Worm (Caenorhabditis elegans): Measurements from ENCODE around the gene cutc-1.

The cutc-1 gene

ce11 chrIII:8446940-8447403, 43.6 kb upstream of the cutc-1 start, which contains the start of gene rpn-3:
TSS of gene rpn-3 (plus strand) at chrIII:8447353.
- peak; percentile 71 for TF ChIP-seq ztf-11 (tag; optimal IDR thresholded peaks at IDR 0.05)
- peak; percentile 99 for TF ChIP-seq pha-4 (tag; optimal IDR thresholded peaks at IDR 0.05)
- no peak for TF ChIP-seq zip-8 (tag; optimal IDR thresholded peaks at IDR 0.05)
- no peak for TF ChIP-seq unc-39 (tag; optimal IDR thresholded peaks at IDR 0.05)
- TF ChIP-seq ham-2 (GFP tag; optimal IDR thresholded peaks at IDR 0.05), result no peak
- TF ChIP-seq sptf-1 (tag; optimal IDR thresholded peaks at IDR 0.05), result peak; percentile 79
- TF ChIP-seq ceh-83 (GFP tag; optimal IDR thresholded peaks at IDR 0.05), result no peak
- TF ChIP-seq mab-5 (tag; optimal IDR thresholded peaks at IDR 0.05), result peak; percentile 92
- TF ChIP-seq M03D4.4 (tag; optimal IDR thresholded peaks at IDR 0.05), result peak; percentile 44
- no peak for TF ChIP-seq snpc-4 (tag; optimal IDR thresholded peaks at IDR 0.05)
- TF ChIP-seq lsy-2 (tag; optimal IDR thresholded peaks at IDR 0.05), result peak; percentile 91
- peak; percentile 93 for TF ChIP-seq ceh-39 (tag; optimal IDR thresholded peaks at IDR 0.05)
- TF ChIP-seq elt-3 (tag; optimal IDR thresholded peaks at IDR 0.05), result peak; percentile 71
- peak; percentile 70 for TF ChIP-seq nhr-2 (tag; optimal IDR thresholded peaks at IDR 0.05)
- TF ChIP-seq tbx-8 (GFP tag; optimal IDR thresholded peaks at IDR 0.05), result no peak
- no peak for TF ChIP-seq lin-32 (GFP tag; optimal IDR thresholded peaks at IDR 0.05)
- TF ChIP-seq mls-2 (tag; optimal IDR thresholded peaks at IDR 0.05), result peak; percentile 60
- peak; percentile 100 for TF ChIP-seq unc-120 (tag; optimal IDR thresholded peaks at IDR 0.05; ENCODE audit: poor library complexity, severe bottlenecking)
- TF ChIP-seq ceh-43 (GFP tag; optimal IDR thresholded peaks at IDR 0.05), result no peak
- peak; percentile 16 for TF ChIP-seq elt-1 (tag; optimal IDR thresholded peaks at IDR 0.05; ENCODE audit: borderline replicate concordance, insufficient read depth)
- no peak for TF ChIP-seq nhr-76 (tag; optimal IDR thresholded peaks at IDR 0.05)
- TF ChIP-seq mep-1 (tag; optimal IDR thresholded peaks at IDR 0.05), result peak; percentile 99
- TF ChIP-seq nhr-237 (tag; optimal IDR thresholded peaks at IDR 0.05), result peak; percentile 97
- peak; percentile 98 for TF ChIP-seq ces-1 (GFP tag; optimal IDR thresholded peaks at IDR 0.05)
- no peak for TF ChIP-seq sem-2 (GFP tag; optimal IDR thresholded peaks at IDR 0.05)
- TF ChIP-seq lin-13 (tag; optimal IDR thresholded peaks at IDR 0.05), result peak; percentile 95
- TF ChIP-seq flh-1 (GFP tag; optimal IDR thresholded peaks at IDR 0.05), result no peak
- peak; percentile 42 for TF ChIP-seq drap-1 (GFP tag; optimal IDR thresholded peaks at IDR 0.05)
- TF ChIP-seq hlh-1 (tag; optimal IDR thresholded peaks at IDR 0.05), result peak; percentile 53
- TF ChIP-seq blmp-1 (tag; optimal IDR thresholded peaks at IDR 0.05), result peak; percentile 35
- TF ChIP-seq nhr-12 (tag; optimal IDR thresholded peaks at IDR 0.05), result no peak
- peak; percentile 70 for TF ChIP-seq unc-62 (GFP tag; optimal IDR thresholded peaks at IDR 0.05)
- TF ChIP-seq cnd-1 (tag; optimal IDR thresholded peaks at IDR 0.05), result no peak
- TF ChIP-seq bed-3 (GFP tag; optimal IDR thresholded peaks at IDR 0.05), result no peak
- TF ChIP-seq nhr-28 (tag; optimal IDR thresholded peaks at IDR 0.05), result no peak

DNA sequence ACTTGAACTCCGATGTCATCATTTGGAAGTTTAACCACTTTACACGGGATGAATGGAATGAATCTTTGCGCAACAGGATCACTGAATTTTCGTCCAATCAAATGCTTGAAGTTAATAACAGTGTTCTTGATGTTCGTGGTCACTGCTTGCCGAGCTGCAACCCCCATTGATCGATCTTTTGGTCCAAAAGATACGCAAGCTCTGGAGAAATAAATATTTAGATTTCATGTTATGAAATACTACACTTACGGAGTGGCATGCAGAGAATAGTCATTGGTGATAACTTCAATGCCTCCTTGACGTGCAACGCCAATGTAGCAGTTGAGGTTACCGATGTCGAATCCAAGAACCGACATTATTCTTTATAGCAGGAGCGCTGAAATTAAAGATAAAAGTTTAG, 43.1 kb upstream of the cutc-1 start, which contains the start of gene hsp-110:
TSS of gene hsp-110 (minus strand) at position 376 of the 400 bp plus-strand sequence.
- TF ChIP-seq ztf-11 (tag; optimal IDR thresholded peaks at IDR 0.05) (no peak), ham-2 (GFP tag; optimal IDR thresholded peaks at IDR 0.05) (no peak), sem-2 (GFP tag; optimal IDR thresholded peaks at IDR 0.05) (no peak), unc-39 (tag; optimal IDR thresholded peaks at IDR 0.05) (no peak), elt-1 (tag; optimal IDR thresholded peaks at IDR 0.05; ENCODE audit: borderline replicate concordance, insufficient read depth) (no peak), hlh-1 (tag; optimal IDR thresholded peaks at IDR 0.05) (no peak), ceh-39 (tag; optimal IDR thresholded peaks at IDR 0.05) (no peak), sptf-1 (tag; optimal IDR thresholded peaks at IDR 0.05) (no peak), unc-120 (tag; optimal IDR thresholded peaks at IDR 0.05; ENCODE audit: poor library complexity, severe bottlenecking) (no peak), mls-2 (tag; optimal IDR thresholded peaks at IDR 0.05) (no peak), unc-62 (GFP tag; optimal IDR thresholded peaks at IDR 0.05) (no peak), nhr-76 (tag; optimal IDR thresholded peaks at IDR 0.05) (no peak)

- TF ChIP-seq ces-1 (GFP tag; optimal IDR thresholded peaks at IDR 0.05) (no peak), drap-1 (GFP tag; optimal IDR thresholded peaks at IDR 0.05) (no peak), sem-2 (GFP tag; optimal IDR thresholded peaks at IDR 0.05) (no peak), bed-3 (GFP tag; optimal IDR thresholded peaks at IDR 0.05) (no peak), nhr-12 (tag; optimal IDR thresholded peaks at IDR 0.05) (no peak), unc-39 (tag; optimal IDR thresholded peaks at IDR 0.05) (no peak), tbx-8 (GFP tag; optimal IDR thresholded peaks at IDR 0.05) (no peak), flh-1 (GFP tag; optimal IDR thresholded peaks at IDR 0.05) (no peak), mab-5 (tag; optimal IDR thresholded peaks at IDR 0.05) (no peak), lsy-2 (tag; optimal IDR thresholded peaks at IDR 0.05) (no peak), nhr-76 (tag; optimal IDR thresholded peaks at IDR 0.05) (no peak)
Measured at ce11 chrIII:8446061-8446460, 42.7 kb upstream of the cutc-1 start.

All from whole organism, mixed stage, embryonic.